Worm (Caenorhabditis elegans) whole organism, late embryonic: Measurements from ENCODE around the gene F15B9.11.

ENCODE experiments used
- C08G9.2 ChIP-seq: sonication (generic microtip); optimal IDR thresholded peaks from 2 replicates; lab custom pipeline; 2016; ENCODE audit warnings: mild to moderate bottlenecking, missing genetic modification characterization, moderate library complexity, missing compliant biosample characterization
- T23F11.4 ChIP-seq: fragments of 200-800 bp; sonication (Bioruptor generic); optimal IDR thresholded peaks from 2 replicates; lab custom pipeline; 2018; ENCODE audit warnings: mild to moderate bottlenecking, missing genetic modification characterization, missing compliant biosample characterization
- Y22D7AL.16 ChIP-seq: sonication (generic microtip); optimal IDR thresholded peaks from 2 replicates; lab custom pipeline; 2016; ENCODE audit warnings: missing genetic modification characterization, missing compliant biosample characterization
- ceh-19 ChIP-seq: fragments of 200-800 bp; sonication (Bioruptor generic); optimal IDR thresholded peaks from 2 replicates; lab custom pipeline; 2018; ENCODE audit warnings: mild to moderate bottlenecking, missing genetic modification characterization, missing compliant biosample characterization
- ceh-2 ChIP-seq: sonication (generic microtip); optimal IDR thresholded peaks from 2 replicates; lab custom pipeline; 2016; ENCODE audit warnings: missing genotype, missing genetic modification characterization, missing compliant biosample characterization
- ceh-22 ChIP-seq: sonication (generic microtip); optimal IDR thresholded peaks from 2 replicates; lab custom pipeline; 2017; ENCODE audit warnings: missing biosample characterization, missing genetic modification characterization
- ceh-31 ChIP-seq: sonication (generic microtip); optimal IDR thresholded peaks from 2 replicates; lab custom pipeline; 2016; ENCODE audit warnings: missing genetic modification characterization, missing compliant biosample characterization
- ceh-48 ChIP-seq: sonication (generic microtip); optimal IDR thresholded peaks from 2 replicates; lab custom pipeline; 2016; ENCODE audit warnings: missing genetic modification characterization, inconsistent platforms, missing compliant biosample characterization
- dmd-4 ChIP-seq: sonication (generic microtip); optimal IDR thresholded peaks from 2 replicates; lab custom pipeline; 2016; ENCODE audit warnings: borderline replicate concordance, missing genetic modification characterization, missing compliant biosample characterization
- elt-4 ChIP-seq: sonication (generic microtip); optimal IDR thresholded peaks from 2 replicates; lab custom pipeline; 2016; ENCODE audit warnings: missing genetic modification characterization, missing compliant biosample characterization
- ets-4 ChIP-seq: sonication (generic microtip); optimal IDR thresholded peaks from 2 replicates; lab custom pipeline; 2016; ENCODE audit warnings: missing genetic modification characterization, missing compliant biosample characterization
- eyg-1 ChIP-seq: sonication (generic microtip); optimal IDR thresholded peaks from 2 replicates; lab custom pipeline; 2016; ENCODE audit warnings: missing genotype, missing genetic modification characterization, missing compliant biosample characterization
- fax-1 ChIP-seq: sonication (generic microtip); optimal IDR thresholded peaks from 2 replicates; lab custom pipeline; 2016; ENCODE audit warnings: missing genotype, missing genetic modification characterization, missing compliant biosample characterization
- hlh-13 ChIP-seq: fragments of 200-800 bp; sonication (Bioruptor generic); optimal IDR thresholded peaks from 2 replicates; lab custom pipeline; 2018; ENCODE audit warnings: mild to moderate bottlenecking, missing genetic modification characterization, missing compliant biosample characterization
- lim-6 ChIP-seq: sonication (generic microtip); optimal IDR thresholded peaks from 2 replicates; lab custom pipeline; 2016; ENCODE audit warnings: missing genetic modification characterization, missing compliant biosample characterization
- lin-11 ChIP-seq: fragments of 200-800 bp; sonication (Bioruptor generic); optimal IDR thresholded peaks from 2 replicates; lab custom pipeline; 2018; ENCODE audit warnings: mild to moderate bottlenecking, missing genetic modification characterization, missing compliant biosample characterization
- madf-2 ChIP-seq: sonication (generic microtip); optimal IDR thresholded peaks from 2 replicates; lab custom pipeline; 2017; ENCODE audit warnings: missing genetic modification characterization, missing compliant biosample characterization
- nhr-11 ChIP-seq: fragments of 150-350 bp; optimal IDR thresholded peaks from 2 replicates; lab custom pipeline; 2014; ENCODE audit warnings: missing biosample characterization, missing genetic modification characterization
- nhr-232 ChIP-seq: sonication (generic microtip); optimal IDR thresholded peaks from 2 replicates; lab custom pipeline; 2016; ENCODE audit warnings: missing genetic modification characterization, missing compliant biosample characterization
- odd-2 ChIP-seq: sonication (generic microtip); optimal IDR thresholded peaks from 2 replicates; lab custom pipeline; 2017; ENCODE audit warnings: antibody characterized with exemption, mild to moderate bottlenecking, missing genetic modification characterization, missing compliant biosample characterization
- pag-3 ChIP-seq: sonication (generic microtip); optimal IDR thresholded peaks from 2 replicates; lab custom pipeline; 2016; ENCODE audit warnings: missing compliant biosample characterization, missing genetic modification characterization, borderline replicate concordance
- pat-9 ChIP-seq: fragments of 200-800 bp; sonication (Bioruptor generic); optimal IDR thresholded peaks from 2 replicates; lab custom pipeline; 2018; ENCODE audit warnings: mild to moderate bottlenecking, missing genetic modification characterization, moderate library complexity, missing compliant biosample characterization
- pha-2 ChIP-seq: sonication (generic microtip); optimal IDR thresholded peaks from 2 replicates; lab custom pipeline; 2017; ENCODE audit warnings: mild to moderate bottlenecking, missing genetic modification characterization, missing compliant biosample characterization
- pros-1 ChIP-seq: fragments of 150-350 bp; optimal IDR thresholded peaks from 2 replicates; lab custom pipeline; 2014; ENCODE audit warnings: missing biosample characterization, missing genetic modification reagents, missing genetic modification characterization
- ref-2 ChIP-seq: sonication (generic microtip); optimal IDR thresholded peaks from 2 replicates; lab custom pipeline; 2016; ENCODE audit warnings: missing genetic modification characterization, missing compliant biosample characterization
- rnt-1 ChIP-seq: sonication (generic microtip); optimal IDR thresholded peaks from 2 replicates; lab custom pipeline; 2016; ENCODE audit warnings: missing genetic modification characterization, missing compliant biosample characterization
- sox-2 ChIP-seq: fragments of 200-800 bp; sonication (Bioruptor generic); IDR thresholded peaks from 2 replicates; pipeline ENCODE4 v1.3.6; 2022; ENCODE audit warnings: missing genetic modification reagents, missing genetic modification characterization, missing compliant biosample characterization
- tbx-7 ChIP-seq: sonication (generic microtip); optimal IDR thresholded peaks from 2 replicates; lab custom pipeline; 2016; ENCODE audit warnings: missing genotype, missing genetic modification characterization, missing compliant biosample characterization
- ttx-3 ChIP-seq: sonication (generic microtip); optimal IDR thresholded peaks from 2 replicates; lab custom pipeline; 2016; ENCODE audit warnings: missing genetic modification reagents, missing genetic modification characterization, missing compliant biosample characterization
- unc-42 ChIP-seq: sonication (generic microtip); optimal IDR thresholded peaks from 2 replicates; lab custom pipeline; 2016; ENCODE audit warnings: missing genotype, missing genetic modification characterization, missing compliant biosample characterization
- unc-86 ChIP-seq: sonication (generic microtip); optimal IDR thresholded peaks from 2 replicates; lab custom pipeline; 2016; ENCODE audit warnings: missing genetic modification characterization, missing compliant biosample characterization
- zip-5 ChIP-seq: sonication (generic microtip); optimal IDR thresholded peaks from 2 replicates; lab custom pipeline; 2016; ENCODE audit warnings: missing genetic modification characterization, missing compliant biosample characterization
- ztf-16 ChIP-seq: sonication (generic microtip); optimal IDR thresholded peaks from 2 replicates; lab custom pipeline; 2017; ENCODE audit warnings: missing genetic modification characterization, missing compliant biosample characterization

Gene F15B9.11

DNA sequence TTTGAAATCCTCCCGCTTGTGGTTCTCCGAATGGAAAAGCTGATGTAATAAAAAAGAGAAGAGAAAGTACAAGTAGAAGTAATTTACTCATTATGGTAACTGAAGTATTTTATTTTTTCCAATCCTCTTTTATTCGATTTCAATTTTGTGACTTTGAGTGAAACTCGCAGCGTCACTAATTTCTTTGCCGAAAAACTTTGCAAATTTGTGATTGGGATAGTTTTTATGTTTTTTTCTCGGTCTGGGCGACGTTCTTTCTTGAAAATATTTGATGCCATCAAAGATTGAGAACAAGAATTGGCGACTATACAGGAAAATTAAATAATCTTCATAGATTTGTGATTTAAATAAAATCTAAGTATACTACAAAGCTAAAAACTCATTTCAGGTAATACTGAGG lies 6.9 kb upstream of the F15B9.11 start, which contains the start of gene far-4:
far-4 (minus strand) TSS at position 101 of the 400 bp plus-strand sequence.
- TF ChIP-seq ets-4 (tag; lab: Kevin White, UChicago) (no peak), C08G9.2 (tag; lab: Kevin White, UChicago) (no peak), Y22D7AL.16 (tag; lab: Kevin White, UChicago) (no peak), nhr-232 (tag; lab: Kevin White, UChicago) (no peak), ceh-19 (GFP tag; lab: Kevin White, UChicago) (no peak), rnt-1 (no peak), pat-9 (tag; lab: Kevin White, UChicago) (no peak), elt-4 (tag; lab: Kevin White, UChicago) (no peak), lin-11 (tag; lab: Kevin White, UChicago) (no peak), fax-1 (no peak)

DNA sequence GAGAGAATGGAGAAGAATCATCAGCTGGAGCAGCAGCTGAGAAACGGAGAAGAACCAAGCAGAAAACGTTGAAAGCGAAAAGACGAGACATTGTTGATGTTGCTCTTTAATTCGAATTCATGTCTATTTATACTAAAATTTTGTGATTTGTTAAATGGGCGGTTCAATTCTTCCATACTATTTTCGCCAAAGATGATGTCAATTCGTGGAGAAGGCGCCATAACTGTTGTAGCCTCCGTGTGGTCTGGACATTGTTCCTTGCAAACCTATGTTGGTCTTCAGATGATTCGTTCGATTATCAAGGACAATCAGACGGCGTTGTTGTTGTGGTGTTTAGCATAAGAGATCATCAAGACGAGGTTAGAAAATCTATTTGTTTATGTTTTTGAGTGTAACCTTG lies 4.7 kb upstream of the F15B9.11 start, which contains the start of gene far-3:
far-3 (minus strand) TSS at position 101 of the 400 bp plus-strand sequence.
- TF ChIP-seq dmd-4 (no peak), zip-5 (tag; lab: Kevin White, UChicago) (no peak)
- TF ChIP-seq, all 69 proteins: peak for 0

DNA sequence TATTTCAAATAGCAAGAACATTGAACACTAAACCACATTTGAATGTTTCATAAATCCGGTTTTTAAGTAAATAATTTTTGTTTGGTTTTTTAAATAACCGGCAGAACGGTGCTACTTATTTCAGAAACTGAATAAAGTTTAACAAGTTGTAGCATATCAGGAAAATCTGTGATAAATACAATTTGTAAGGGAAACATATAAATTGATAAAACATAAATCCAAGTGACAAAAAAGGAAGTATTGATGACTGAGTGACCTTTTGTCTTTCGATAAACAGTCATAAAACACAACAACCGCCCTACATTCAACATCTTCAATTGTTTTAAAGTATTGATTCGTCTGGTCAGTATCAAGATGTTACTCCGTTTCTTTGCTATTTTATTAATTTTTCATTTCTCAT lies 2.6 kb upstream of the F15B9.11 start, which contains the start of gene far-5:
far-5 (plus strand) TSS at position 301 of the 400 bp plus-strand sequence.
- TF ChIP-seq eyg-1 (tag; lab: Kevin White, UChicago) = no peak
- TF ChIP-seq, all 69 proteins: peak for 0

DNA sequence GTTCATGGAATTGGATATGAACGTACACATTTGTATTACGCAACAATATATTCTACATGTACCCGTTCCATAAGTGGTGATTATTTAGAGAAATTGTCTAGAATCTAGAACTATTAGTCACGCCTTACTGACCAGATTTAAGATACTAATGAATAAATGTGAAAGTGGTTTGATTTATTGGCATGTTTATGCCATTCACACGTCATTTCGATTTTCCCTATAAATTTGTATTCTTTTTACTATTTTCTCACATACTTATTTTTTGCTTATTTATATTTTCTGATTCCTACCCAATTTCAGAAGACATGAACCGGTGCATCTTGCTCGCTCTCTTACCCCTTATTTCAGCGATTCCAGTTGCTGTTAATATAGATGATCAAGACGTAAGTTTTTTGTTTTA lies 4.4 kb downstream of the F15B9.11 start, which contains the start of gene F15B9.8:
F15B9.8 (plus strand) TSS at position 301 of the 400 bp plus-strand sequence.
- TF ChIP-seq ttx-3 (tag; lab: Kevin White, UChicago) (no peak), ceh-22 (tag; lab: Kevin White, UChicago) (no peak), nhr-11 (tag; lab: Kevin White, UChicago) (no peak), dmd-4 (no peak), pha-2 (no peak), ceh-2 (tag; lab: Kevin White, UChicago) (no peak), tbx-7 (tag; lab: Kevin White, UChicago) (no peak), hlh-13 (no peak), madf-2 (no peak), pag-3 (tag; lab: Kevin White, UChicago) (no peak)

DNA sequence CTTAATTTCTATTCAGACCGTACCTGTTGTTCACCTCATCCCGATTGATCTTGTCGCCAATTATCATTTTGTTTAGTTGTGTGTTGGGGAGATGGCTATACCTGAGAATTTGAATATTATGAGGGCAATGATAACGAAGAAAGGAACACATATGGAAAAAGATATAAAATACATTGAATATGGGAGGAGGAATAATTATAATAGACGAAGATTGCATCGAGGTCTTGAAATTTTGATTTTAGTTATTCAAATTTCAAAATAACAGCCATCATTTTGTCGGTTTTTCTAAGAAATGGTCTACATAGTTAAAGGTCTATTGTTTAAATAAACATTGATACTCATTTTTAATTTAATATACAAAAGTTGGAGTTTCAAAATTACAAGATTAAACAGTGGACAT lies 5.6 kb downstream of the F15B9.11 start, which contains the start of gene shw-3:
shw-3 (minus strand) TSS at position 101 of the 400 bp plus-strand sequence.
- no peak for TF ChIP-seq pros-1
- TF ChIP-seq T23F11.4 (GFP tag; lab: Kevin White, UChicago) = no peak

DNA sequence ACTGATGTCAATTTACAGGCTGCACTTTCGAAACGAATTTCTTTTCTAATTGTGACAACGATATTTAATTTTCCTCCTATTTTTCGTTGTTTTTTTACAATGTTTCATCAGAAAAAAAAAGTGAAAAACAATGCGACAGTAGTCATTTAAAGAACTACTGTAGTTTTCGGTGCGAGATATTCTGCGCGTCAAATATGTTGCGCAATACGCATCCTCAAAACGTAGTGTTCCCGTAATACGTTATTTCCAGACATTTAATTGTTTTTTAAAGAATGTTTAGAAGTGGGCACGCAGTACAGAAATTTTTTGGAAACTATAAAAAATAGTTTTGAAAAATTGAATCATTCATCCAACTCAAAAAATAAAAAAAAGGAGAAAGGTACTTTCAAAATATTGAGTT lies 18.6 kb downstream of the F15B9.11 start:
- no peak for TF ChIP-seq sox-2 (GFP tag; lab: Robert Waterston, UW)
- TF ChIP-seq pros-1 = no peak
- TF ChIP-seq unc-86 (tag; lab: Kevin White, UChicago) = no peak
- no peak for TF ChIP-seq odd-2 (tag; lab: Kevin White, UChicago)
- TF ChIP-seq ceh-31 (tag; lab: Kevin White, UChicago) = no peak
- TF ChIP-seq lim-6 (tag; lab: Kevin White, UChicago) = no peak
- no peak for TF ChIP-seq fax-1

DNA sequence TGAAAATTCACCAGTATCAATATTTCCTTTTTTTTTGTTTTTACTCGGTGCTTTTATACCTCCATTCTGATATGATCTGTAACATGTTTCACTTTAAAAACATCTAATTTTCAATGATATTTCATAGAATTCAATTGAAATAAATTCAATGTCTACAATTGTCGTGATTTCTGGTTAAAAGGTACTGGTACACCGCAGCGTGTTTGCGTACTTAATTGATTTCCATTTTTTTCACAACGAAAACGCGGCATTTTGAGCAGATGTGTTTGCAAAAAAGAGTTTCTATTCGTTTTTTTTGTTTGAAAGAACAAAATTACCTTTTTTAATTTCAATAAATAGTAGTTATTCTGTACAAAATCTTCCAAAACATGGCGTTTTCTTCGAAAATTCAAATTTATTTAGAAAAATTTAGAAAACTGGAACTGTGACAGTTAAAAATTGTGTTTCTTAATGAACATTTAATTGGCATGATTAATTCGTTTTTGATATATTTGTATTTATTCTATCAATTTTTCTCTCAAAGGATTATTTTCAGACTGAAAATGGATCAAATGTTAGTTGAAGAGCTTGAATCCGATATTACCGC lies 22.0 kb downstream of the F15B9.11 start, which contains the start of gene pnn-1:
pnn-1 (plus strand) TSS at position 536 of the 586 bp plus-strand sequence.
- TF ChIP-seq ceh-48 (tag; lab: Kevin White, UChicago) = peak; percentile 68
- no peak for TF ChIP-seq ref-2
- TF ChIP-seq pros-1 = no peak
- TF ChIP-seq pag-3 (tag; lab: Kevin White, UChicago) = no peak
- no peak for TF ChIP-seq ztf-16
- TF ChIP-seq lin-11 (tag; lab: Kevin White, UChicago) = no peak
- peak; percentile 29 for TF ChIP-seq unc-42 (tag; lab: Kevin White, UChicago)
- TF ChIP-seq ceh-31 (tag; lab: Kevin White, UChicago) = no peak
- no peak for TF ChIP-seq unc-86 (tag; lab: Kevin White, UChicago)
